Worm (Caenorhabditis elegans): ENCODE measurements around the gene lon-8.

Gene lon-8

ce11 chrV:17951172-17951999, 49.8 kb downstream of the lon-8 start, which contains the start of gene Y59A8B.24 (continued):
- TF ChIP-seq ZK337.2 (GFP tag; IDR thresholded peaks at IDR 0.05): peak; percentile 54; the same call in 1 of the 2 replicates
- TF ChIP-seq lin-1 (GFP tag; IDR thresholded peaks at IDR 0.05): peak; percentile 66; the same call in 1 of the 2 replicates
- TF ChIP-seq tra-1 (GFP tag; IDR thresholded peaks at IDR 0.05): peak; percentile 90
- TF ChIP-seq zag-1 (tag; optimal IDR thresholded peaks at IDR 0.05): no peak
- peak; percentile 65 for TF ChIP-seq unc-130 (GFP tag; optimal IDR thresholded peaks at IDR 0.05)
- TF ChIP-seq hlh-30 (tag; optimal IDR thresholded peaks at IDR 0.05; ENCODE audit: insufficient read depth): peak; percentile 98
- TF ChIP-seq hlh-11 (tag; optimal IDR thresholded peaks at IDR 0.05): peak; percentile 98
- TF ChIP-seq ZK546.5 (tag; optimal IDR thresholded peaks at IDR 0.05): no peak
- peak; percentile 98 for TF ChIP-seq dve-1 (tag; optimal IDR thresholded peaks at IDR 0.05; ENCODE audit: insufficient read depth)
- no peak for TF ChIP-seq daf-12 (tag; optimal IDR thresholded peaks at IDR 0.05)
- no peak for TF ChIP-seq fos-1 (tag; optimal IDR thresholded peaks at IDR 0.05)
- peak; percentile 74; the same call in 1 of the 2 replicates for TF ChIP-seq zfp-3 (GFP tag; conservative IDR thresholded peaks at IDR 0.05)
- TF ChIP-seq sdz-12 (GFP tag; optimal IDR thresholded peaks at IDR 0.05): peak; percentile 56
- peak; percentile 47 for TF ChIP-seq php-3 (GFP tag; IDR thresholded peaks at IDR 0.05)
- peak; percentile 72 for TF ChIP-seq ctbp-1 (GFP tag; IDR thresholded peaks at IDR 0.05)
- TF ChIP-seq gei-8 (GFP tag; optimal IDR thresholded peaks at IDR 0.05): peak; percentile 40
- peak; percentile 86 for TF ChIP-seq pha-4 (GFP tag; IDR thresholded peaks at IDR 0.05)
- TF ChIP-seq pha-4 (tag; optimal IDR thresholded peaks at IDR 0.05): no peak
- no peak for TF ChIP-seq attf-4 (tag; optimal IDR thresholded peaks at IDR 0.05)
- no peak for TF ChIP-seq snpc-4 (tag; optimal IDR thresholded peaks at IDR 0.05)
- no peak for TF ChIP-seq Y5F2A.4 (GFP tag; optimal IDR thresholded peaks at IDR 0.05)
- TF ChIP-seq rbr-2 (tag; optimal IDR thresholded peaks at IDR 0.05): peak; percentile 95
- TF ChIP-seq set-16 (GFP tag; IDR thresholded peaks at IDR 0.05): peak; percentile 100
- TF ChIP-seq madf-5 (GFP tag; IDR thresholded peaks at IDR 0.05): 0 out of 4 replicates have a peak, but pooled peaks of 1 of the 2 experiments have one; percentile 43
- 0 out of 2 replicates have a peak, but pooled peaks have one; percentile 37 for TF ChIP-seq lim-7 (GFP tag; IDR thresholded peaks at IDR 0.05)
- peak; percentile 95 for TF ChIP-seq mes-2 (tag; optimal IDR thresholded peaks at IDR 0.05; ENCODE audit: poor library complexity, severe bottlenecking)
- TF ChIP-seq R02D3.7 (tag; optimal IDR thresholded peaks at IDR 0.05): no peak
- TF ChIP-seq fkh-10 (GFP tag; optimal IDR thresholded peaks at IDR 0.05): peak; percentile 78

- TF ChIP-seq nhr-76 (tag; optimal IDR thresholded peaks at IDR 0.05): no peak
- TF ChIP-seq aly-2 (tag; optimal IDR thresholded peaks at IDR 0.05): no peak
- peak; percentile 84 for TF ChIP-seq aha-1 (tag)
- TF ChIP-seq ces-1 (GFP tag; optimal IDR thresholded peaks at IDR 0.05): no peak
- TF ChIP-seq zfp-3 (GFP tag; conservative IDR thresholded peaks at IDR 0.05): no peak
Observed at ce11 chrV:17949093-17949492, 52.1 kb downstream of the lon-8 start, which contains the start of gene dpy-21. Gene dpy-21 (minus strand): TSS chrV:17949193.

- TF ChIP-seq unc-62 (GFP tag; optimal IDR thresholded peaks at IDR 0.05 in 1 of 2) (peak in 1 of 2 experiments; percentile 81), unc-62 (tag; optimal IDR thresholded peaks at IDR 0.05) (no peak), ctbp-1 (GFP tag; IDR thresholded peaks at IDR 0.05) (no peak)
Observed at ce11 chrV:17948036-17948691, 53.0 kb downstream of the lon-8 start.

- no peak for TF ChIP-seq hlh-11 (tag; optimal IDR thresholded peaks at IDR 0.05)
- no peak for TF ChIP-seq saeg-2 (GFP tag; IDR thresholded peaks at IDR 0.05)
- no peak for TF ChIP-seq unc-130 (GFP tag; optimal IDR thresholded peaks at IDR 0.05)
- TF ChIP-seq lin-13 (GFP tag; optimal IDR thresholded peaks at IDR 0.05): no peak
- TF ChIP-seq zip-2 (tag; optimal IDR thresholded peaks at IDR 0.05): no peak
- no peak for TF ChIP-seq ztf-11 (tag; optimal IDR thresholded peaks at IDR 0.05)
- TF ChIP-seq mxl-3 (GFP tag; optimal IDR thresholded peaks at IDR 0.05): no peak
- TF ChIP-seq spr-1 (tag; optimal IDR thresholded peaks at IDR 0.05): no peak
- no peak for TF ChIP-seq lin-38 (GFP tag; IDR thresholded peaks at IDR 0.05)
- TF ChIP-seq duxl-1 (tag; optimal IDR thresholded peaks at IDR 0.05; ENCODE audit: poor library complexity): no peak
- no peak for TF ChIP-seq dve-1 (tag; optimal IDR thresholded peaks at IDR 0.05; ENCODE audit: insufficient read depth)
- no peak for TF ChIP-seq Y5F2A.4 (GFP tag; optimal IDR thresholded peaks at IDR 0.05)
- no peak for TF ChIP-seq nhr-42 (GFP tag; IDR thresholded peaks at IDR 0.05)
- no peak for TF ChIP-seq zip-11 (GFP tag; IDR thresholded peaks at IDR 0.05)
Observed at ce11 chrV:17947266-17947665, 53.9 kb downstream of the lon-8 start.
